Worm (Caenorhabditis elegans): ENCODE data around the gene W06F12.2.

- no peak for TF ChIP-seq madf-6 (GFP tag; IDR thresholded peaks at IDR 0.05)
- no peak for TF ChIP-seq unc-62 (GFP tag; optimal IDR thresholded peaks at IDR 0.05)
- no peak for TF ChIP-seq ama-1 (optimal IDR thresholded peaks at IDR 0.05)
- no peak for TF ChIP-seq ama-1 (GFP tag; optimal IDR thresholded peaks at IDR 0.05)
- no peak for TF ChIP-seq ets-4 (GFP tag; optimal IDR thresholded peaks at IDR 0.05)
- TF ChIP-seq F49E8.2 (tag; optimal IDR thresholded peaks at IDR 0.05; ENCODE audit: insufficient read depth), result no peak
- TF ChIP-seq egl-18 (GFP tag; IDR thresholded peaks at IDR 0.05), result no peak
- no peak for TF ChIP-seq egrh-3 (GFP tag; IDR thresholded peaks at IDR 0.05)
- no peak for TF ChIP-seq dox-1 (GFP tag; IDR thresholded peaks at IDR 0.05)
- no peak for TF ChIP-seq lin-54 (GFP tag; optimal IDR thresholded peaks at IDR 0.05)
- no peak for TF ChIP-seq B0035.1 (tag; optimal IDR thresholded peaks at IDR 0.05)
These were observed 14.7 kb downstream of the W06F12.2 start for ce11 chrIII:13716831-13717230.
